Fruit fly (Drosophila melanogaster) S2 (cell line): Measurements from ENCODE around the gene hec.

ENCODE experiments used
- CG8478 ChIP-seq: fragments of >200 bp; optimal IDR thresholded peaks from 2 replicates; lab custom pipeline; 2018
- CTCF ChIP-seq, 2 experiments: fragments of >200 bp; optimal IDR thresholded peaks; 2 replicates each; lab custom pipeline; 2018

DNA sequence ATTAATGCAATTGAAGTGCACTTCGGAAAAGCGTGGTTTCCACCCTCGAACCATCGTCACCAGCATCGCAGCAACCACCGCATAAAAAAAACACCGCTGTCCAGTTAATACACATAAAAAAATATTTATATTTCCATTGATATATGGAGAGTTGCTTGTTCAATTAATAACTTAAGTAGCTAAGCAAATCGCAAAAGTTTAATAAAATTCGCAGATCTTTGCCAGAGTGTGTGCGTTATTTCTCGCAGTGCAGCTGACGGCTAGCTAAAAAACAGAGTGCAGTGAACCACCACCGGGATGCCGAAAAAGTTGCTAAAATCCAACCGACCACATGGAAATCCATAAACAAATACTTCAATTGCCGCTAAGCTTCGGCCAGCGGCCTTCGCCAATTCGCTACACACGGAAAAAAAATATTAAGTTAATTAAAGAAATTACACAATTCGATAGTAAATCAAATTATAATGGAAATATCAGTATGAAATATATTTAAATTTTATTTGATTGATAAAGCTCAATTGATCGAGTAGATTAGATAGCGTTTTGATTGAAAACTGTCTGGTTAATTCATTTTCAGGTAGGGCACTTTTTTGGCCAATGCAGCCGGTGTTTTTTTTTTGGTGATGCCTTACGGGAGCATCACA, 33.9 kb downstream of the hec start:
- TF ChIP-seq CTCF (optimal IDR thresholded peaks at IDR 0.05; lab: Kevin White, UChicago) (no peak), CG8478 (lab: Kevin White, UChicago) (no peak)
